Worm (Caenorhabditis elegans): ENCODE results near the gene B0361.4.

DNA sequence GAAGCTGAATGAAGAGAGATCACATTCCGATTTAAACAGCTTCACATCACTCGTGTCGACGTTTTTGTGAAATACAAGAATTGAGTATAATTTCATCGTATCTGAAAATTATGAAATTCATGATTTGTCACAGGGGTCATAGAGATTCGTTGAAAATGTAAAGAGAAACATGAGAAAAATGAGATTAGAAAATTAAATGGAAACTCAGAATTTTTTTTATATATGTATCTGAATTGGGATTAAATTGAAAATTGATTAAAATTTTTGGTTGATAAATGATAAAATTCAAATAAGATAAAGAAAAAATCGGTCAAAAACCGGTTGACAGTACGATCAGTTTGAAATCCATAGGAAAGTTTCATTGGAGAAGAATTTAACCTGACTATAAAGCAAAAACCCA lies 28.7 kb downstream of the B0361.4 start, which contains the start of gene ykt-6:
- TF ChIP-seq atf-7 (tag; optimal IDR thresholded peaks at IDR 0.05) (no peak), lin-35 (GFP tag; optimal IDR thresholded peaks at IDR 0.05) (no peak), Y53F4B.3 (GFP tag; IDR thresholded peaks at IDR 0.05) (no peak), rcor-1 (GFP tag; IDR thresholded peaks at IDR 0.05) (no peak), hrde-1 (tag; optimal IDR thresholded peaks at IDR 0.05; ENCODE audit: borderline replicate concordance) (no peak), attf-3 (GFP tag; conservative IDR thresholded peaks at IDR 0.05) (no peak), C17E4.6 (GFP tag; IDR thresholded peaks at IDR 0.05) (no peak), xnd-1 (tag; optimal IDR thresholded peaks at IDR 0.05) (no peak), ets-4 (GFP tag; optimal IDR thresholded peaks at IDR 0.05) (no peak), snpc-4 (GFP tag; optimal IDR thresholded peaks at IDR 0.05) (no peak), snpc-4 (tag; optimal IDR thresholded peaks at IDR 0.05) (no peak), aptf-3 (GFP tag; IDR thresholded peaks at IDR 0.05) (no peak), let-607 (tag; optimal IDR thresholded peaks at IDR 0.05) (no peak), pha-4 (tag; optimal IDR thresholded peaks at IDR 0.05) (no peak)

Data from whole organism, young adult.